Worm (Caenorhabditis elegans) whole organism, L1 larva: ENCODE data around the gene Y22D7AL.7.

Source experiments
- ama-1 ChIP-seq: fragments of 150-350 bp; optimal IDR thresholded peaks from 2 replicates; lab custom pipeline; 2014
- ceh-82 ChIP-seq, 3 experiments: fragments of 150-350 bp in 1 of 3; sonication (generic microtip) in 2 of 3; optimal IDR thresholded peaks; 2 replicates each; lab custom pipeline; 2014 to 2017; ENCODE audit warnings: missing biosample characterization in 3 of 3, missing genetic modification characterization in 3 of 3
- egl-27 ChIP-seq, 2 experiments: fragments of 150-350 bp in 1 of 2; sonication (generic microtip); optimal IDR thresholded peaks; 3 replicates each; lab custom pipeline; 2017 to 2018; ENCODE audit warnings: missing biosample characterization in 2 of 2, missing genetic modification characterization in 2 of 2, missing genetic modification reagents in 2 of 2
- elt-3 ChIP-seq, 6 experiments: fragments of 150-350 bp in 1 of 6; sonication (generic microtip); optimal IDR thresholded peaks; 2 replicates each; lab custom pipeline; 2017 to 2018; ENCODE audit warnings: missing biosample characterization in 6 of 6, missing genetic modification characterization in 6 of 6, inconsistent platforms in 1 of 6
- fkh-10 ChIP-seq: sonication (generic microtip); optimal IDR thresholded peaks from 2 replicates; lab custom pipeline; 2017; ENCODE audit warnings: missing biosample characterization, missing genetic modification reagents, missing genetic modification characterization
- lin-35 ChIP-seq, 2 experiments: fragments of 150-350 bp; optimal IDR thresholded peaks; 2 replicates each; lab custom pipeline; 2014; ENCODE audit warnings: missing biosample characterization in 2 of 2, missing genetic modification characterization in 2 of 2, missing genetic modification reagents in 2 of 2
- lsy-2 ChIP-seq, 2 experiments: fragments of 150-350 bp; optimal IDR thresholded peaks; 2 replicates each; lab custom pipeline; 2014; ENCODE audit warnings: missing biosample characterization in 2 of 2, missing genetic modification characterization in 2 of 2
- mdl-1 ChIP-seq, 2 experiments: fragments of 150-350 bp; optimal IDR thresholded peaks; 2 replicates each; lab custom pipeline; 2014 to 2017; ENCODE audit warnings: missing biosample characterization in 2 of 2, missing genetic modification characterization in 2 of 2, inconsistent platforms in 1 of 2
- nhr-76 ChIP-seq: sonication (generic microtip); optimal IDR thresholded peaks from 2 replicates; lab custom pipeline; 2017; ENCODE audit warnings: missing biosample characterization, missing genetic modification characterization
- nhr-77 ChIP-seq: fragments of 150-350 bp; optimal IDR thresholded peaks from 2 replicates; lab custom pipeline; 2014; ENCODE audit warnings: missing biosample characterization, missing genetic modification characterization
- snpc-4 ChIP-seq: fragments of 150-350 bp; optimal IDR thresholded peaks from 2 replicates; lab custom pipeline; 2014; ENCODE audit warnings: missing biosample characterization, missing genetic modification characterization
- sox-4 ChIP-seq: sonication (generic microtip); optimal IDR thresholded peaks from 2 replicates; lab custom pipeline; 2016; ENCODE audit warnings: missing genetic modification characterization, missing compliant biosample characterization
- unc-62 ChIP-seq: fragments of 150-350 bp; optimal IDR thresholded peaks from 2 replicates; lab custom pipeline; 2014; ENCODE audit warnings: missing biosample characterization, missing genetic modification reagents, missing genetic modification characterization

DNA sequence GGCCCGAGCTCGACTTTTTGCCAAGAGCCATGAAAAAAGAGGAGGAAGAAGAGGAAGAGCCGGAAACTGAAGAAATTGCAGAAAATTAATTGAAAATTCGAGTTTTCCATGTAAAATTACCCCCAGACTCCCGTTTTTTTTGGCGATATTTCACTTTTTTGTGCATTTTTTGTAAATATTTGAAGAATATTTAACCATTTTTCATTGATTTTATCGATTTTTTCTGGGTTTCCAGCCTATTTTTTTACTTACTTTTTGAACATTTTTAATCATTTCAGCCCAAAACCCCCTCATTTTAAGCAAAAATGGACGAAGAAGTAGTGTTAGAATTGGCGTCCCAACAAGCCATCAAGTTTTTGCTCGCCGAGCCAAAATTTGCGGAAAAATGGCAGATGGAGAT lies at the start of gene Y22D7AL.7:
- TF ChIP-seq ama-1 (no peak), nhr-77 (tag; lab: Kevin White, UChicago) (no peak), mdl-1 (tag; optimal IDR thresholded peaks at IDR 0.05; lab: Kevin White, UChicago) (no peak), elt-3 (tag; optimal IDR thresholded peaks at IDR 0.05; lab: Kevin White, UChicago) (no peak), fkh-10 (GFP tag; lab: Kevin White, UChicago) (no peak), nhr-76 (tag; lab: Kevin White, UChicago) (no peak), snpc-4 (tag; lab: Kevin White, UChicago) (no peak), lsy-2 (tag; optimal IDR thresholded peaks at IDR 0.05; lab: Kevin White, UChicago) (no peak), ceh-82 (tag; optimal IDR thresholded peaks at IDR 0.05; lab: Kevin White, UChicago) (no peak), egl-27 (tag; optimal IDR thresholded peaks at IDR 0.05; lab: Kevin White, UChicago) (no peak), lin-35 (GFP tag; optimal IDR thresholded peaks at IDR 0.05; lab: Kevin White, UChicago) (no peak), unc-62 (GFP tag; lab: Kevin White, UChicago) (no peak), sox-4 (no peak)
